Worm (Caenorhabditis elegans): ENCODE results near the gene K10D11.7.

DNA sequence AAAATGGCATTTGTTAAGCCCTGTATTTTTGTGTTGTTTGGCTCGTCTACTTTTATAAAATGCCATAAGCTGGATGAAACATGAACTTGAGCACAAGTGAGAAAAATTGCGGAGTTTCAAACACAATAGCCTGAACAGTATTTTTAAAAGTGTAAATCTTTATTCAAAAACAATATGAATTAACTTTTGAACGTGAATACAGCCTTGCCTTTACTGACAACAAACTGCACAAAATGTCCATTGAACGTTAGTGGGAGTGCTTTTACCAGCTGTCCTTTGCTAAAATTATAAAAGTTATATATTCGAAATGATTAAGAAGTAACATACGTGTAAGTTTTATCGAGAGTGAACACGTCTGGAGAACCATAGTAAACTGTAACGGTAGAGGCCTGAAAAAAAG is 28.5 kb downstream of the K10D11.7 start:
- TF ChIP-seq lsy-2 (tag; optimal IDR thresholded peaks at IDR 0.05) (no peak), ctbp-1 (GFP tag; IDR thresholded peaks at IDR 0.05) (no peak), lin-15B (tag; optimal IDR thresholded peaks at IDR 0.05) (no peak), lin-13 (GFP tag; optimal IDR thresholded peaks at IDR 0.05) (no peak), snpc-4 (tag; optimal IDR thresholded peaks at IDR 0.05) (no peak), ztf-7 (tag; optimal IDR thresholded peaks at IDR 0.05) (no peak), R02D3.7 (tag; optimal IDR thresholded peaks at IDR 0.05) (no peak)
